Worm (Caenorhabditis elegans) whole organism, L1 larva: ENCODE measurements around the gene eat-20.
A peak's percentile ranks its signal among the peaks of the same experiment; 100 is the strongest.

Source experiments
- C04F5.9 ChIP-seq: sonication (generic microtip); optimal IDR thresholded peaks from 2 replicates; lab custom pipeline; 2016; ENCODE audit warnings: missing genetic modification characterization, missing compliant biosample characterization
- C16A3.4 ChIP-seq: fragments of 150-350 bp; optimal IDR thresholded peaks from 2 replicates; lab custom pipeline; 2014; ENCODE audit warnings: missing biosample characterization, missing genetic modification characterization
- C34B4.2 ChIP-seq: sonication (generic microtip); optimal IDR thresholded peaks from 2 replicates; lab custom pipeline; 2017; ENCODE audit warnings: mild to moderate bottlenecking, missing genetic modification characterization, missing compliant biosample characterization
- Y116A8C.19 ChIP-seq: sonication (generic microtip); optimal IDR thresholded peaks from 2 replicates; lab custom pipeline; 2016; ENCODE audit warnings: missing compliant biosample characterization, missing genetic modification characterization, borderline replicate concordance
- alr-1 ChIP-seq: fragments of 200-800 bp; sonication (Bioruptor generic); optimal IDR thresholded peaks from 2 replicates; lab custom pipeline; 2018; ENCODE audit warnings: borderline replicate concordance, mild to moderate bottlenecking, missing genetic modification characterization, missing compliant biosample characterization
- aly-2 ChIP-seq: fragments of 150-350 bp; optimal IDR thresholded peaks from 2 replicates; lab custom pipeline; 2014; ENCODE audit warnings: missing biosample characterization, missing genetic modification characterization
- ceh-8 ChIP-seq: fragments of 200-800 bp; sonication (Bioruptor generic); optimal IDR thresholded peaks from 2 replicates; lab custom pipeline; 2018; ENCODE audit warnings: mild to moderate bottlenecking, missing genetic modification characterization, moderate library complexity, missing compliant biosample characterization
- ceh-82 ChIP-seq, 3 experiments: fragments of 150-350 bp in 1 of 3; sonication (generic microtip) in 2 of 3; optimal IDR thresholded peaks; 2 replicates each; lab custom pipeline; 2014 to 2017; ENCODE audit warnings: missing biosample characterization in 3 of 3, missing genetic modification characterization in 3 of 3
- ceh-90 ChIP-seq: sonication (generic microtip); optimal IDR thresholded peaks from 2 replicates; lab custom pipeline; 2016; ENCODE audit warnings: missing genetic modification characterization, missing compliant biosample characterization
- ces-1 ChIP-seq: fragments of 150-350 bp; optimal IDR thresholded peaks from 2 replicates; lab custom pipeline; 2014; ENCODE audit warnings: missing biosample characterization, missing genetic modification reagents, missing genetic modification characterization
- dpl-1 ChIP-seq, 3 experiments: fragments of 150-350 bp in 2 of 3; sonication (generic microtip) in 1 of 3; optimal IDR thresholded peaks; 2 replicates each; lab custom pipeline; 2014 to 2017; ENCODE audit warnings: missing biosample characterization in 3 of 3, missing genetic modification characterization in 3 of 3, missing genetic modification reagents in 3 of 3
- efl-1 ChIP-seq, 4 experiments: fragments of 150-350 bp; optimal IDR thresholded peaks in 3 of 4; peaks in 1 of 4; 1 replicate in 1 of 4; 2 replicates in 3 of 4; lab custom pipeline; 2014; ENCODE audit warnings: missing biosample characterization in 2 of 4, missing genetic modification characterization in 2 of 4, missing genetic modification reagents in 2 of 4
- egl-13 ChIP-seq: sonication (generic microtip); optimal IDR thresholded peaks from 2 replicates; lab custom pipeline; 2016; ENCODE audit warnings: missing genotype, missing genetic modification reagents, missing genetic modification characterization, missing compliant biosample characterization
- elt-2 ChIP-seq: sonication (generic microtip); optimal IDR thresholded peaks from 2 replicates; lab custom pipeline; 2016; ENCODE audit warnings: missing genetic modification characterization, mild to moderate bottlenecking, inconsistent platforms, missing compliant biosample characterization, missing genetic modification reagents
- elt-3 ChIP-seq, 6 experiments: fragments of 150-350 bp in 1 of 6; sonication (generic microtip); optimal IDR thresholded peaks; 2 replicates each; lab custom pipeline; 2017 to 2018; ENCODE audit warnings: missing biosample characterization in 6 of 6, missing genetic modification characterization in 6 of 6, inconsistent platforms in 1 of 6
- ets-5 ChIP-seq: fragments of 200-800 bp; sonication (Bioruptor generic); IDR thresholded peaks from 2 replicates; pipeline ENCODE4 v1.3.6; 2022; ENCODE audit warnings: missing genetic modification characterization, missing compliant biosample characterization
- fkh-10 ChIP-seq: sonication (generic microtip); optimal IDR thresholded peaks from 2 replicates; lab custom pipeline; 2017; ENCODE audit warnings: missing biosample characterization, missing genetic modification reagents, missing genetic modification characterization
- fkh-8 ChIP-seq: sonication (generic microtip); optimal IDR thresholded peaks from 2 replicates; lab custom pipeline; 2016; ENCODE audit warnings: mild to moderate bottlenecking, missing genetic modification characterization, missing compliant biosample characterization
- grh-1 ChIP-seq: fragments of 200-800 bp; sonication (Bioruptor generic); IDR thresholded peaks from 2 replicates; pipeline ENCODE4 v1.3.6; 2022; ENCODE audit warnings: missing genetic modification reagents, missing genetic modification characterization, missing compliant biosample characterization
- hlh-4 ChIP-seq: sonication (generic microtip); optimal IDR thresholded peaks from 2 replicates; lab custom pipeline; 2016; ENCODE audit warnings: mild to moderate bottlenecking, missing genetic modification characterization, missing compliant biosample characterization
- hpl-2 ChIP-seq: fragments of 150-350 bp; optimal IDR thresholded peaks from 2 replicates; lab custom pipeline; 2014; ENCODE audit warnings: missing biosample characterization, missing genetic modification reagents, missing genetic modification characterization
- isw-1 ChIP-seq: fragments of 200-800 bp; sonication (Bioruptor generic); IDR thresholded peaks from 2 replicates; pipeline ENCODE4 v1.3.6; 2022; ENCODE audit warnings: missing genetic modification characterization, missing compliant biosample characterization
- lin-13 ChIP-seq: fragments of 150-350 bp; optimal IDR thresholded peaks from 2 replicates; lab custom pipeline; 2014; ENCODE audit warnings: missing biosample characterization, missing genetic modification reagents, missing genetic modification characterization
- lin-14 ChIP-seq: fragments of 200-800 bp; sonication (Bioruptor generic); optimal IDR thresholded peaks from 2 replicates; lab custom pipeline; 2018; ENCODE audit warnings: mild to moderate bottlenecking, missing genetic modification characterization, moderate library complexity, missing compliant biosample characterization
- lin-15B ChIP-seq: fragments of 150-350 bp; sonication (generic microtip); optimal IDR thresholded peaks from 3 replicates; lab custom pipeline; 2014; ENCODE audit warnings: missing biosample characterization, missing genetic modification characterization
- lsy-2 ChIP-seq, 2 experiments: fragments of 150-350 bp; optimal IDR thresholded peaks; 2 replicates each; lab custom pipeline; 2014; ENCODE audit warnings: missing biosample characterization in 2 of 2, missing genetic modification characterization in 2 of 2
- mab-9 ChIP-seq: fragments of 200-800 bp; sonication (Bioruptor generic); IDR thresholded peaks from 2 replicates; pipeline ENCODE4 v1.3.6; 2022; ENCODE audit warnings: missing genetic modification reagents, missing genetic modification characterization, missing compliant biosample characterization
- mef-2 ChIP-seq: fragments of 150-350 bp; optimal IDR thresholded peaks from 2 replicates; lab custom pipeline; 2014; ENCODE audit warnings: missing biosample characterization, missing genetic modification characterization
- mep-1 ChIP-seq: fragments of 150-350 bp; optimal IDR thresholded peaks from 2 replicates; lab custom pipeline; 2014; ENCODE audit warnings: missing biosample characterization, missing genetic modification characterization
- nhr-11 ChIP-seq: fragments of 150-350 bp; optimal IDR thresholded peaks from 2 replicates; lab custom pipeline; 2014; ENCODE audit warnings: missing biosample characterization, missing genetic modification characterization
- nhr-12 ChIP-seq: sonication (generic microtip); optimal IDR thresholded peaks from 2 replicates; lab custom pipeline; 2017; ENCODE audit warnings: missing biosample characterization, missing genetic modification characterization
- nhr-28 ChIP-seq: fragments of 150-350 bp; optimal IDR thresholded peaks from 2 replicates; lab custom pipeline; 2014; ENCODE audit warnings: missing biosample characterization, missing genetic modification characterization
- nhr-47 ChIP-seq: sonication (generic microtip); optimal IDR thresholded peaks from 2 replicates; lab custom pipeline; 2016; ENCODE audit warnings: mild to moderate bottlenecking, missing genetic modification characterization, moderate library complexity, missing compliant biosample characterization
- nhr-71 ChIP-seq: sonication (generic microtip); optimal IDR thresholded peaks from 2 replicates; lab custom pipeline; 2016; ENCODE audit warnings: mild to moderate bottlenecking, missing genetic modification characterization, moderate library complexity, missing compliant biosample characterization
- nhr-76 ChIP-seq: sonication (generic microtip); optimal IDR thresholded peaks from 2 replicates; lab custom pipeline; 2017; ENCODE audit warnings: missing biosample characterization, missing genetic modification characterization
- nhr-85 ChIP-seq: sonication (generic microtip); peaks from one replicate; lab custom pipeline; 2016; ENCODE audit warnings: missing genetic modification characterization, inconsistent platforms, missing compliant biosample characterization
- snpc-4 ChIP-seq: fragments of 150-350 bp; optimal IDR thresholded peaks from 2 replicates; lab custom pipeline; 2014; ENCODE audit warnings: missing biosample characterization, missing genetic modification characterization
- sox-4 ChIP-seq: sonication (generic microtip); optimal IDR thresholded peaks from 2 replicates; lab custom pipeline; 2016; ENCODE audit warnings: missing genetic modification characterization, missing compliant biosample characterization
- sptf-1 ChIP-seq: fragments of 150-350 bp; optimal IDR thresholded peaks from 2 replicates; lab custom pipeline; 2014; ENCODE audit warnings: missing biosample characterization, missing genetic modification characterization
- sup-37 ChIP-seq: fragments of 200-800 bp; sonication (Bioruptor generic); optimal IDR thresholded peaks from 2 replicates; lab custom pipeline; 2018; ENCODE audit warnings: mild to moderate bottlenecking, missing genetic modification characterization, missing compliant biosample characterization
- swsn-7 ChIP-seq: sonication (generic microtip); optimal IDR thresholded peaks from 2 replicates; lab custom pipeline; 2016; ENCODE audit warnings: missing genetic modification characterization, missing compliant biosample characterization
- tlp-1 ChIP-seq: fragments of 150-350 bp; optimal IDR thresholded peaks from 2 replicates; lab custom pipeline; 2014; ENCODE audit warnings: missing biosample characterization, missing genetic modification characterization
- unc-130 ChIP-seq: fragments of 150-350 bp; optimal IDR thresholded peaks from 2 replicates; lab custom pipeline; 2017; ENCODE audit warnings: missing biosample characterization, missing genetic modification characterization, inconsistent platforms
- unc-30 ChIP-seq: sonication (generic microtip); optimal IDR thresholded peaks from 2 replicates; lab custom pipeline; 2017; ENCODE audit warnings: missing biosample characterization, missing genetic modification characterization
- unc-98 ChIP-seq: fragments of 200-800 bp; sonication (Bioruptor generic); IDR thresholded peaks from 2 replicates; pipeline ENCODE4 v1.3.6; 2022; ENCODE audit warnings: missing genetic modification characterization, missing compliant biosample characterization
- xbp-1 ChIP-seq: sonication (generic microtip); optimal IDR thresholded peaks from 2 replicates; lab custom pipeline; 2016; ENCODE audit warnings: missing genetic modification characterization, missing compliant biosample characterization
- zip-4 ChIP-seq: fragments of 200-800 bp; sonication (Bioruptor generic); optimal IDR thresholded peaks from 2 replicates; lab custom pipeline; 2018; ENCODE audit warnings: mild to moderate bottlenecking, missing genetic modification characterization, moderate library complexity, missing compliant biosample characterization
- ztf-11 ChIP-seq, 2 experiments: sonication (generic microtip); optimal IDR thresholded peaks; 2 replicates each; lab custom pipeline; 2016 to 2017; ENCODE audit warnings: missing genetic modification characterization in 2 of 2, missing biosample characterization in 1 of 2, missing compliant biosample characterization in 1 of 2

Gene eat-20

ce11 chrX:15533260-15533659 is 23.4 kb downstream of the eat-20 start:
- TF ChIP-seq nhr-47: peak; percentile 17
- TF ChIP-seq nhr-76 (tag; lab: Kevin White, UChicago): no peak
- no peak for TF ChIP-seq tlp-1 (tag; lab: Kevin White, UChicago)
- no peak for TF ChIP-seq lin-15B (tag; lab: Kevin White, UChicago)
- TF ChIP-seq C34B4.2 (tag; lab: Kevin White, UChicago): no peak
- TF ChIP-seq fkh-8 (tag; lab: Kevin White, UChicago): peak; percentile 61
- TF ChIP-seq C16A3.4 (tag; lab: Kevin White, UChicago): no peak
- peak; percentile 53 for TF ChIP-seq lin-14
- TF ChIP-seq efl-1 (optimal IDR thresholded peaks at IDR 0.05; lab: Kevin White, UChicago): no peak
- peak in 1 of 2 experiments; percentile 16 for TF ChIP-seq efl-1 (GFP tag; optimal IDR thresholded peaks at IDR 0.05 in 1 of 2; lab: Kevin White, UChicago)
- no peak for TF ChIP-seq mab-9
- no peak for TF ChIP-seq dpl-1 (GFP tag; optimal IDR thresholded peaks at IDR 0.05; lab: Kevin White, UChicago)
- peak; percentile 52 for TF ChIP-seq nhr-71
- TF ChIP-seq, all 84 proteins: peak for 5

- TF ChIP-seq snpc-4 (tag; lab: Kevin White, UChicago): peak; percentile 67
These were observed 24.0 kb downstream of the eat-20 start for ce11 chrX:15533847-15534246.

- TF ChIP-seq ets-5 (no peak), hpl-2 (GFP tag; lab: Kevin White, UChicago) (no peak), C04F5.9 (no peak), mef-2 (no peak), mab-9 (peak; percentile 75), lsy-2 (tag; optimal IDR thresholded peaks at IDR 0.05; lab: Kevin White, UChicago) (peak; percentile 53 to 58), sox-4 (no peak), grh-1 (GFP tag; lab: Robert Waterston, UW) (no peak), fkh-8 (tag; lab: Kevin White, UChicago) (peak; percentile 79), ceh-8 (peak; percentile 61), nhr-12 (no peak), ces-1 (GFP tag; lab: Kevin White, UChicago) (no peak), zip-4 (GFP tag; lab: Kevin White, UChicago) (peak; percentile 10), ztf-11 (tag; optimal IDR thresholded peaks at IDR 0.05; lab: Kevin White, UChicago) (peak in 1 of 2 experiments; percentile 23), C16A3.4 (tag; lab: Kevin White, UChicago) (no peak), egl-13 (tag; lab: Kevin White, UChicago) (peak; percentile 87), isw-1 (peak; percentile 54), nhr-71 (peak; percentile 91), sptf-1 (tag; lab: Kevin White, UChicago) (no peak), swsn-7 (peak; percentile 71), elt-3 (tag; optimal IDR thresholded peaks at IDR 0.05; lab: Kevin White, UChicago) (no peak), xbp-1 (tag; lab: Kevin White, UChicago) (peak; percentile 59), tlp-1 (tag; lab: Kevin White, UChicago) (no peak), unc-98 (GFP tag; lab: Robert Waterston, UW) (no peak), nhr-85 (no peak), ceh-82 (tag; optimal IDR thresholded peaks at IDR 0.05; lab: Kevin White, UChicago) (peak; percentile 48 to 66 (median 51)), ceh-90 (tag; lab: Kevin White, UChicago) (no peak), unc-30 (tag; lab: Kevin White, UChicago) (no peak), sup-37 (GFP tag; lab: Kevin White, UChicago) (no peak), lin-13 (GFP tag; lab: Kevin White, UChicago) (peak; percentile 58), nhr-28 (tag; lab: Kevin White, UChicago) (no peak), dpl-1 (GFP tag; optimal IDR thresholded peaks at IDR 0.05; lab: Kevin White, UChicago) (peak in 2 of 3 experiments; percentile 3 to 22), unc-130 (tag; lab: Kevin White, UChicago) (no peak), elt-2 (tag; lab: Kevin White, UChicago) (no peak), lin-15B (tag; lab: Kevin White, UChicago) (no peak), Y116A8C.19 (tag; lab: Kevin White, UChicago) (no peak), fkh-10 (GFP tag; lab: Kevin White, UChicago) (peak; percentile 86), aly-2 (tag; lab: Kevin White, UChicago) (no peak), alr-1 (tag; lab: Kevin White, UChicago) (no peak), hlh-4 (no peak), nhr-11 (tag; lab: Kevin White, UChicago) (no peak), mep-1 (tag; lab: Kevin White, UChicago) (peak; percentile 2)
These were observed 25.4 kb downstream of the eat-20 start for ce11 chrX:15535190-15535636.
